Worm (Caenorhabditis elegans): ENCODE results near the gene gon-4.

ce11 chrIV:10245666-10246210, 48.1 kb downstream of the gon-4 start, which contains the start of gene F01G10.10:
- TF ChIP-seq hsf-1 (GFP tag; IDR thresholded peaks at IDR 0.05) (0 out of 2 replicates have a peak, but pooled peaks have one; percentile 63), hrde-1 (tag; optimal IDR thresholded peaks at IDR 0.05; ENCODE audit: borderline replicate concordance) (peak; percentile 72), unc-62 (GFP tag; optimal IDR thresholded peaks at IDR 0.05) (no peak), cebp-2 (GFP tag; IDR thresholded peaks at IDR 0.05) (no peak), egl-44 (GFP tag; IDR thresholded peaks at IDR 0.05) (no peak), lsy-27 (tag; optimal IDR thresholded peaks at IDR 0.05; ENCODE audit: borderline replicate concordance, insufficient read depth) (no peak), lin-35 (GFP tag; optimal IDR thresholded peaks at IDR 0.05) (no peak), hmg-20 (GFP tag; IDR thresholded peaks at IDR 0.05) (no peak), gei-17 (GFP tag; optimal IDR thresholded peaks at IDR 0.05) (no peak), sdz-38 (tag; optimal IDR thresholded peaks at IDR 0.05) (no peak)

Measured in whole organism, young adult.